Fruit fly (Drosophila melanogaster): ENCODE results near the gene ppk10.
A peak's percentile ranks its signal among the peaks of the same experiment; 100 is the strongest.

ppk10 gene

dm6 chr2L:10413251-10414127 is 38.7 kb downstream of the ppk10 start, which contains the start of the genes CG5355 and Klp31E (continued):
- peak; percentile 31 for TF ChIP-seq H2.0 (GFP tag; IDR thresholded peaks at IDR 0.05)
- TF ChIP-seq Aef1 (GFP tag; IDR thresholded peaks at IDR 0.05): 0 out of 3 replicates have a peak, but pooled peaks have one; percentile 26
- no peak for TF ChIP-seq Dek (tag; optimal IDR thresholded peaks at IDR 0.05)
- no peak for TF ChIP-seq dan (GFP tag; IDR thresholded peaks at IDR 0.05)
- peak; percentile 87 for TF ChIP-seq CG9727 (GFP tag; optimal IDR thresholded peaks at IDR 0.05)
- peak; percentile 32 for TF ChIP-seq Dad (GFP tag; optimal IDR thresholded peaks at IDR 0.05)
- 0 out of 3 replicates have a peak, but pooled peaks have one; percentile 24 for TF ChIP-seq CG2199 (GFP tag; IDR thresholded peaks at IDR 0.05)
- TF ChIP-seq lov (optimal IDR thresholded peaks at IDR 0.05): no peak
- no peak for TF ChIP-seq lov (GFP tag; IDR thresholded peaks at IDR 0.05)
- no peak for TF ChIP-seq HLHmδ (GFP tag; optimal IDR thresholded peaks at IDR 0.05)
- no peak for TF ChIP-seq klu (GFP tag; IDR thresholded peaks at IDR 0.05)
- TF ChIP-seq CG17802 (tag; optimal IDR thresholded peaks at IDR 0.05): peak; percentile 94
- peak; percentile 84 for TF ChIP-seq Med (GFP tag)
- no peak for TF ChIP-seq Hmx (GFP tag; optimal IDR thresholded peaks at IDR 0.05)
- TF ChIP-seq CG12104 (GFP tag; optimal IDR thresholded peaks at IDR 0.05): peak; percentile 69
- TF ChIP-seq bab2 (GFP tag; optimal IDR thresholded peaks at IDR 0.05): peak; percentile 56
- TF ChIP-seq zfh1 (GFP tag; IDR thresholded peaks at IDR 0.05): peak; percentile 57; the same call in 2 of the 3 replicates
- no peak for TF ChIP-seq NC2β (GFP tag; optimal IDR thresholded peaks at IDR 0.05)
- peak; percentile 18; the same call in 1 of the 3 replicates for TF ChIP-seq CG34422 (GFP tag; IDR thresholded peaks at IDR 0.05)
- TF ChIP-seq CG31224 (GFP tag; IDR thresholded peaks at IDR 0.05): peak; percentile 59
- peak; percentile 6 for TF ChIP-seq Bteb2 (GFP tag; optimal IDR thresholded peaks at IDR 0.05)
- peak; percentile 61; the same call in 2 of the 3 replicates for TF ChIP-seq dysf (GFP tag; IDR thresholded peaks at IDR 0.05)
- TF ChIP-seq CG13424 (tag; optimal IDR thresholded peaks at IDR 0.05): peak; percentile 81
- TF ChIP-seq Side (GFP tag; optimal IDR thresholded peaks at IDR 0.05): peak; percentile 42
- TF ChIP-seq Oli (tag; optimal IDR thresholded peaks at IDR 0.05): peak; percentile 75
- TF ChIP-seq CG4360 (GFP tag; IDR thresholded peaks at IDR 0.05): no peak
- peak; percentile 13 for TF ChIP-seq trh (GFP tag; optimal IDR thresholded peaks at IDR 0.05)
- TF ChIP-seq Dll (GFP tag; IDR thresholded peaks at IDR 0.05; ENCODE audit: partially characterized antibody): peak; percentile 80
- peak; percentile 28 for TF ChIP-seq Max (GFP tag; optimal IDR thresholded peaks at IDR 0.05)
- TF ChIP-seq CoRest (tag; optimal IDR thresholded peaks at IDR 0.05): peak; percentile 89
- peak; percentile 86 for TF ChIP-seq gem (tag; optimal IDR thresholded peaks at IDR 0.05)
- peak; percentile 10 for TF ChIP-seq CG3995 (GFP tag; optimal IDR thresholded peaks at IDR 0.05)
- TF ChIP-seq knrl (GFP tag; IDR thresholded peaks at IDR 0.05; ENCODE audit: partially characterized antibody): peak; percentile 67; the same call in 2 of the 3 replicates
- TF ChIP-seq Hr51 (GFP tag; optimal IDR thresholded peaks at IDR 0.05): peak in 1 of 2 experiments; percentile 40
- TF ChIP-seq sd (tag; optimal IDR thresholded peaks at IDR 0.05): no peak
- TF ChIP-seq abd-A (tag; optimal IDR thresholded peaks at IDR 0.05): no peak
- TF ChIP-seq CG7786 (GFP tag; optimal IDR thresholded peaks at IDR 0.05): peak; percentile 43
- no peak for TF ChIP-seq CG11085 (GFP tag; IDR thresholded peaks at IDR 0.05)
- TF ChIP-seq CG6791 (GFP tag; IDR thresholded peaks at IDR 0.05; ENCODE audit: partially characterized antibody): peak; percentile 57; the same call in 1 of the 3 replicates
- no peak for TF ChIP-seq CG18599 (GFP tag; optimal IDR thresholded peaks at IDR 0.05)
- TF ChIP-seq CG18764 (GFP tag; optimal IDR thresholded peaks at IDR 0.05): no peak
- TF ChIP-seq PHDP (tag; optimal IDR thresholded peaks at IDR 0.05): peak; percentile 56
- TF ChIP-seq CG13624 (GFP tag; optimal IDR thresholded peaks at IDR 0.05): peak; percentile 52
- TF ChIP-seq Mad (GFP tag; optimal IDR thresholded peaks at IDR 0.05): peak; percentile 42
- TF ChIP-seq caup (GFP tag; optimal IDR thresholded peaks at IDR 0.05; ENCODE audit: severe bottlenecking): peak; percentile 61
- no peak for TF ChIP-seq Elba2 (GFP tag; optimal IDR thresholded peaks at IDR 0.05)
- peak; percentile 66 for TF ChIP-seq Chrac-16 (GFP tag; optimal IDR thresholded peaks at IDR 0.05)
- peak; percentile 34 for TF ChIP-seq Fer1 (GFP tag; optimal IDR thresholded peaks at IDR 0.05)

Data from whole organism, embryonic.